Worm (Caenorhabditis elegans): ENCODE data around the gene ins-35.

The ins-35 gene

DNA sequence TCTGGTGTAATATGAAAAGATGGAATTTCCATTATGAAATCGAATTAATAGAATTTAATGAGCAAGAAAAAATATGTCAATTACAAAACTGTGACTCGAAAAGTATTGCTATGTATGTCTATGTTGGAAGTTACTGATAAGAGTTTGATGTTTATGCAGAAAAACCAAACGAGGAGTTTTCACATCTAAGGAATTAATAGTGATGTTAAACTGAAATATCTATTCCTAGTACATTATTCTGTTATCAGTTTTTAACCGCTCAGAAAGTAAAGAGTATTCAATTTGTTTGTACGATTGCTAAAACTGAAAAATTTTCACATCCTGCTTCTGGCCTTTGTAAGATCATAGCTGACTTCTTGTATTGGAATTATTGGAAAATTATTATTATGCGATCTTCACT is 11.6 kb downstream of the ins-35 start, which contains the start of gene K02E2.7:
Gene K02E2.7, minus strand, starts transcription at position 101 of the 400 bp plus-strand sequence.
- TF ChIP-seq daf-12 (tag; optimal IDR thresholded peaks at IDR 0.05) (no peak), ceh-9 (tag; optimal IDR thresholded peaks at IDR 0.05) (no peak), elt-2 (tag; optimal IDR thresholded peaks at IDR 0.05) (no peak), nhr-67 (tag; optimal IDR thresholded peaks at IDR 0.05) (no peak), aly-2 (tag; optimal IDR thresholded peaks at IDR 0.05) (no peak), nfya-1 (tag; optimal IDR thresholded peaks at IDR 0.05; ENCODE audit: insufficient read depth) (no peak), ceh-16 (tag; optimal IDR thresholded peaks at IDR 0.05) (no peak), ceh-82 (tag; optimal IDR thresholded peaks at IDR 0.05) (no peak), mdl-1 (tag; optimal IDR thresholded peaks at IDR 0.05) (no peak), fos-1 (tag; optimal IDR thresholded peaks at IDR 0.05) (no peak), mml-1 (tag; optimal IDR thresholded peaks at IDR 0.05) (no peak), nhr-23 (tag; optimal IDR thresholded peaks at IDR 0.05) (no peak), ama-1 (optimal IDR thresholded peaks at IDR 0.05) (no peak), ztf-11 (tag; optimal IDR thresholded peaks at IDR 0.05) (no peak), egl-27 (tag; optimal IDR thresholded peaks at IDR 0.05) (no peak), eor-1 (tag; optimal IDR thresholded peaks at IDR 0.05) (no peak), jun-1 (tag; optimal IDR thresholded peaks at IDR 0.05) (no peak), skn-1 (tag; optimal IDR thresholded peaks at IDR 0.05) (no peak)

DNA sequence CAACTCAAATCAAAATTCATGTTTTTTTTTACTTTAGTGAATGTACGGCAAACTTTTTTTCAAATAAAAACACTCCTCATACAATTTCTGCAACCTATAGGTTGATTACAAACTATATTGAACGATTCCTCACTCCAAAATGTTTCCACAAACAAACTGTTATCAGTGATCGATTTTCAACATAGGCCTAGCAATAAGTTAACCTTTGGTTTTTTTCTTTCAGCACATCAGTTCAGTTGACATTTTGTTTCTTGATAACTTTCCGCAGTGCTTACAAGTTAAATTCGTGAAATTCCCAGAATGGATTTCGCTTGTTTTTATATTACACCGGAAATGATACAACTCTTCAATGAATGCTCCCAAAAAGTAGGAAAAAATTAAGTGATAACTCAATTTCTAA is 12.1 kb downstream of the ins-35 start, which contains the start of gene F53H2.1:
Gene F53H2.1, plus strand, starts transcription at position 301 of the 400 bp plus-strand sequence.
- TF ChIP-seq jun-1 (tag; optimal IDR thresholded peaks at IDR 0.05) (no peak), sea-2 (GFP tag; optimal IDR thresholded peaks at IDR 0.05) (no peak), nhr-76 (tag; optimal IDR thresholded peaks at IDR 0.05) (no peak), snpc-4 (tag; optimal IDR thresholded peaks at IDR 0.05) (no peak), hmg-11 (tag; optimal IDR thresholded peaks at IDR 0.05) (no peak), nhr-25 (tag; optimal IDR thresholded peaks at IDR 0.05) (no peak), tbx-2 (tag; optimal IDR thresholded peaks at IDR 0.05) (no peak), eor-1 (tag; optimal IDR thresholded peaks at IDR 0.05) (no peak), nhr-77 (tag; optimal IDR thresholded peaks at IDR 0.05) (no peak), lin-15B (tag; optimal IDR thresholded peaks at IDR 0.05) (no peak), ceh-28 (tag; optimal IDR thresholded peaks at IDR 0.05) (no peak), fos-1 (tag; optimal IDR thresholded peaks at IDR 0.05) (no peak), fkh-10 (GFP tag; optimal IDR thresholded peaks at IDR 0.05) (no peak)

DNA sequence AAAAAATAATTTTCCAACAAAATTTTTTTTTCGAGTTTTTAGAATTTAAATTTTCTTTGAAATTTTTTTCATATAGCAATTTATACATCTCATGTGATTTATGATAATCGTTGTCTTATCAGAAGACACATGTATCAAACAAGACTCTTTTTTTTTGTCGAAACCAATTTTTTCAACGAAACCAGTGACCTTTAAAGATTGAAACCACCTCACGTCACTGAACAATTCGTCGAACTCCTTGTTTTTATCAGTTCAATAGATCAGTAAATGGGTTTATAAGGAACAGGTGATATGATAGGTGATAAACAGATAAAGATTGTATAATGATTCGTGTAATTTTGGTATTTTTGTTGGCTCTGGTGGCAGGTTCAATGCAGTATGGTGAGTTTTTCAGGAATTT is 18.4 kb downstream of the ins-35 start, which contains the start of gene cnc-7:
Gene cnc-7, plus strand, starts transcription at position 301 of the 400 bp plus-strand sequence.
- TF ChIP-seq nhr-28 (tag; optimal IDR thresholded peaks at IDR 0.05): no peak
- no peak for TF ChIP-seq ztf-4 (tag; optimal IDR thresholded peaks at IDR 0.05)
- TF ChIP-seq egl-5 (tag; optimal IDR thresholded peaks at IDR 0.05): no peak
- TF ChIP-seq ztf-11 (tag; optimal IDR thresholded peaks at IDR 0.05): no peak
- no peak for TF ChIP-seq aly-2 (tag; optimal IDR thresholded peaks at IDR 0.05)
- no peak for TF ChIP-seq tbx-2 (tag; optimal IDR thresholded peaks at IDR 0.05)

DNA sequence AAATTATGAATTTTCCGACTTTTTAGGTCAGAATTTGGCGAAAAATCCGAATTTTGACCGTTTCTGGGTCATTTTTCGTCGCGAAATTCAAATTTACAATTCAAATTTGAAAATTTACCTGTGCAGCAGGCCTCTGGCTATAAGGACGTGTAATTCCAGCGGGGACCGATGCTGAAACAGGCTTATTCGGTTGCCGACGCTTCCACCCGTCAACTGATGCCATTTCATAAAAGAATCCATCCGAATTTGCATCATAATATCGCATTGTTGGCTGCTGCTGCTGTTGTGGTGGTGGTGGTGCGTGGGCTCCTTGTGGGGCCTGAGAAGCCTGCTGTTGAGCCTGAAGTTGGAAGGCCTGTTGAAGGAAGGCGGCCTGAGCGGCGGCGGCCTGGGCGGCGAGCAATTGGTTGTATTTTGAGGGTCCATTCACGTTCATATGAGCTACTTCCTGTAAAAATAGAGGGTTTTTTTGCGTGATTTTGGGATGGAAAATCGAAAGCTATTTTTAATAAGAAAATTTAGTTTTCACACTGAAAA is 24.3 kb downstream of the ins-35 start:
- TF ChIP-seq nhr-77 (tag; optimal IDR thresholded peaks at IDR 0.05): no peak
- TF ChIP-seq lin-39 (tag; optimal IDR thresholded peaks at IDR 0.05): no peak
- no peak for TF ChIP-seq nhr-25 (tag; optimal IDR thresholded peaks at IDR 0.05)
- no peak for TF ChIP-seq tbx-2 (tag; optimal IDR thresholded peaks at IDR 0.05)
- TF ChIP-seq sea-2 (GFP tag; optimal IDR thresholded peaks at IDR 0.05): no peak
- no peak for TF ChIP-seq R02D3.7 (tag; optimal IDR thresholded peaks at IDR 0.05)
- no peak for TF ChIP-seq lin-15B (tag; optimal IDR thresholded peaks at IDR 0.05)
- TF ChIP-seq mdl-1 (tag; optimal IDR thresholded peaks at IDR 0.05): no peak
- no peak for TF ChIP-seq nhr-43 (tag; optimal IDR thresholded peaks at IDR 0.05; ENCODE audit: poor library complexity, severe bottlenecking)
- no peak for TF ChIP-seq daf-12 (tag; optimal IDR thresholded peaks at IDR 0.05)
- no peak for TF ChIP-seq nhr-12 (tag; optimal IDR thresholded peaks at IDR 0.05)
- no peak for TF ChIP-seq elt-1 (tag; optimal IDR thresholded peaks at IDR 0.05)
- TF ChIP-seq lsy-12 (tag; optimal IDR thresholded peaks at IDR 0.05): no peak
- TF ChIP-seq ceh-16 (tag; optimal IDR thresholded peaks at IDR 0.05): no peak
- TF ChIP-seq nfya-1 (tag; optimal IDR thresholded peaks at IDR 0.05; ENCODE audit: insufficient read depth): no peak
- no peak for TF ChIP-seq skn-1 (tag; optimal IDR thresholded peaks at IDR 0.05)
